Fruit fly (Drosophila melanogaster): Measurements from ENCODE around the gene shop.

The shop gene

dm6 chrX:18857916-18858315, 9.6 kb upstream of the shop start, which contains the start of gene Usp39 (continued):
- no peak for TF ChIP-seq CG17829 (tag; optimal IDR thresholded peaks at IDR 0.05)
- TF ChIP-seq row (GFP tag; IDR thresholded peaks at IDR 0.05): peak; percentile 80
- no peak for TF ChIP-seq Atf6 (GFP tag; IDR thresholded peaks at IDR 0.05)
- peak; percentile 46 for TF ChIP-seq CoRest (tag; optimal IDR thresholded peaks at IDR 0.05)
- TF ChIP-seq inv (GFP tag; IDR thresholded peaks at IDR 0.05; ENCODE audit: partially characterized antibody): peak; percentile 55
- peak in 1 of 2 experiments; percentile 38 for TF ChIP-seq Hr51 (GFP tag; optimal IDR thresholded peaks at IDR 0.05)
- TF ChIP-seq Pdp1 (GFP tag; optimal IDR thresholded peaks at IDR 0.05): peak in 1 of 2 experiments; percentile 2
- TF ChIP-seq grau (tag; optimal IDR thresholded peaks at IDR 0.05): peak; percentile 33
- no peak for TF ChIP-seq Lpt (GFP tag; optimal IDR thresholded peaks at IDR 0.05)
- TF ChIP-seq sob (GFP tag; IDR thresholded peaks at IDR 0.05): peak; percentile 28; the same call in 1 of the 2 replicates
- TF ChIP-seq CG11560 (tag; IDR thresholded peaks at IDR 0.05): peak; percentile 26; the same call in 1 of the 3 replicates
- no peak for TF ChIP-seq Antp (GFP tag; optimal IDR thresholded peaks at IDR 0.05)
- TF ChIP-seq lola (GFP tag; optimal IDR thresholded peaks at IDR 0.05): peak in 1 of 3 experiments; percentile 8
- TF ChIP-seq sug (tag; optimal IDR thresholded peaks at IDR 0.05): no peak
- no peak for TF ChIP-seq abd-A (tag; optimal IDR thresholded peaks at IDR 0.05)
- no peak for TF ChIP-seq E2f1 (GFP tag; IDR thresholded peaks at IDR 0.05)
- no peak for TF ChIP-seq CG9817 (tag; optimal IDR thresholded peaks at IDR 0.05)
- peak; percentile 54 for TF ChIP-seq Dll (GFP tag; IDR thresholded peaks at IDR 0.05; ENCODE audit: partially characterized antibody)
- TF ChIP-seq bbx (GFP tag; IDR thresholded peaks at IDR 0.05; ENCODE audit: partially characterized antibody): peak; percentile 66
- peak; percentile 25; the same call in 1 of the 2 replicates for TF ChIP-seq ato (GFP tag; IDR thresholded peaks at IDR 0.05; ENCODE audit: partially characterized antibody)
- peak; percentile 61; the same call in 2 of the 3 replicates for TF ChIP-seq CG17361 (GFP tag; IDR thresholded peaks at IDR 0.05)
- no peak for TF ChIP-seq Xrp1 (GFP tag; IDR thresholded peaks at IDR 0.05)
- TF ChIP-seq Eip74EF (GFP tag; optimal IDR thresholded peaks at IDR 0.05): no peak
- TF ChIP-seq unc-4 (GFP tag; IDR thresholded peaks at IDR 0.05; ENCODE audit: partially characterized antibody): peak; percentile 46; the same call in 1 of the 2 replicates
- no peak for TF ChIP-seq Dbx (GFP tag; IDR thresholded peaks at IDR 0.05)
- TF ChIP-seq Chrac-16 (GFP tag; optimal IDR thresholded peaks at IDR 0.05): peak; percentile 20
- TF ChIP-seq CG17359 (tag; optimal IDR thresholded peaks at IDR 0.05): peak; percentile 6
- peak; percentile 26 for TF ChIP-seq dmrt11E (tag; optimal IDR thresholded peaks at IDR 0.05)
- 0 out of 3 replicates have a peak, but pooled peaks have one; percentile 53 for TF ChIP-seq hb (GFP tag; IDR thresholded peaks at IDR 0.05; ENCODE audit: partially characterized antibody)
- no peak for TF ChIP-seq chn (GFP tag; optimal IDR thresholded peaks at IDR 0.05)
- no peak for TF ChIP-seq kay (GFP tag; optimal IDR thresholded peaks at IDR 0.05)
- no peak for TF ChIP-seq CG10959 (GFP tag; IDR thresholded peaks at IDR 0.05)
- TF ChIP-seq lmd (GFP tag; IDR thresholded peaks at IDR 0.05): peak; percentile 36; the same call in 1 of the 2 replicates
- no peak for TF ChIP-seq CG4282 (GFP tag; optimal IDR thresholded peaks at IDR 0.05)
- TF ChIP-seq Camta (GFP tag; optimal IDR thresholded peaks at IDR 0.05): no peak
- TF ChIP-seq CG30403 (GFP tag; optimal IDR thresholded peaks at IDR 0.05): peak; percentile 50
- TF ChIP-seq BEAF-32 (GFP tag; optimal IDR thresholded peaks at IDR 0.05): peak; percentile 61
- TF ChIP-seq CG17328 (GFP tag; IDR thresholded peaks at IDR 0.05): no peak
- TF ChIP-seq Ptx1 (GFP tag; IDR thresholded peaks at IDR 0.05): peak; percentile 24; the same call in 1 of the 2 replicates
- TF ChIP-seq btn (GFP tag; optimal IDR thresholded peaks at IDR 0.05): no peak
- no peak for TF ChIP-seq Blimp-1 (GFP tag; optimal IDR thresholded peaks at IDR 0.05)
- TF ChIP-seq CG11696 (GFP tag; IDR thresholded peaks at IDR 0.05): no peak
- peak; percentile 78 for TF ChIP-seq stwl (tag; optimal IDR thresholded peaks at IDR 0.05)
- peak; percentile 56 for TF ChIP-seq Scr (GFP tag; IDR thresholded peaks at IDR 0.05; ENCODE audit: partially characterized antibody)
- no peak for TF ChIP-seq jigr1 (GFP tag; IDR thresholded peaks at IDR 0.05)
- TF ChIP-seq NFAT (GFP tag; IDR thresholded peaks at IDR 0.05): 0 out of 2 replicates have a peak, but pooled peaks have one; percentile 14
- peak; percentile 93 for TF ChIP-seq ssp (GFP tag; IDR thresholded peaks at IDR 0.05)
- peak; percentile 59 for TF ChIP-seq CG16813 (GFP tag; IDR thresholded peaks at IDR 0.05; ENCODE audit: partially characterized antibody)
- TF ChIP-seq Bgb (GFP tag; IDR thresholded peaks at IDR 0.05; ENCODE audit: partially characterized antibody): peak; percentile 75
